Fruit fly (Drosophila melanogaster) Kc167 (cell line): Measurements from ENCODE around the gene CG5646.

Source experiments
- Myc ChIP-seq: fragments of >200 bp; optimal IDR thresholded peaks from 2 replicates; lab custom pipeline; 2017; ENCODE audit warnings: missing external identifiers
- Sin3A ChIP-seq: fragments of >200 bp; optimal IDR thresholded peaks from 2 replicates; lab custom pipeline; 2018; ENCODE audit warnings: missing external identifiers
- h ChIP-seq: fragments of >200 bp; optimal IDR thresholded peaks from 3 replicates; lab custom pipeline; 2018; ENCODE audit warnings: missing external identifiers
- insv ChIP-seq: fragments of >200 bp; optimal IDR thresholded peaks from 3 replicates; lab custom pipeline; 2018; ENCODE audit warnings: missing external identifiers
- psq ChIP-seq: fragments of >200 bp; optimal IDR thresholded peaks from 2 replicates; lab custom pipeline; 2017; ENCODE audit warnings: missing external identifiers
- ttk ChIP-seq: sonication (Bioruptor generic); optimal IDR thresholded peaks from 2 replicates; lab custom pipeline; 2017; ENCODE audit warnings: missing external identifiers

The CG5646 gene

DNA sequence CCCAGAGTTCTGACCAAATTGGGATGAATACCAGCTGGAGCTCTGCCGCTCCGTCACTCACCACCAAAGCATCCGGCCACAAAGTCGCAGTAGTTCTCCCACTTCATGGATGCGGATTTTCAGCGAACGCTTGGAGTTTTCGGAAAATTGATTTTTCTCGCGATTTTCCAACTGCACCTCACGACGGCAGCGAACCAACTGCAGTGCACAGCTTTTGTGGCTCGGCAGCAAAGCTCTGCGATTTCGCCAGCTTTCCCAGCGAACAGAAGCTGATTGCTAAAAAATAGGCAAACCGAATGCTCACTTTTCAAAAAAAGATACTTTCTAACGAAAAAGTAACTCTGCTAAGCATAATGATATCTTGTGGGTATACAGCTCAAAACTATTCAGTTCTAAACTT lies at the start of gene CG5646:
CG5646 (minus strand) TSS at position 206 of the 400 bp plus-strand sequence.
- TF ChIP-seq Sin3A: no peak
- no peak for TF ChIP-seq psq (lab: Kevin White, UChicago)
- TF ChIP-seq insv (lab: Kevin White, UChicago): no peak

dm6 chr3R:27610622-27611021 lies 49.5 kb upstream of the CG5646 start:
- no peak for TF ChIP-seq Sin3A
- no peak for TF ChIP-seq h (lab: Kevin White, UChicago)
- TF ChIP-seq insv (lab: Kevin White, UChicago): no peak
- TF ChIP-seq Myc: no peak
- TF ChIP-seq ttk: no peak
- TF ChIP-seq psq (lab: Kevin White, UChicago): no peak

dm6 chr3R:27609118-27610042 lies 48.3 kb upstream of the CG5646 start:
- TF ChIP-seq psq (lab: Kevin White, UChicago) (no peak), insv (lab: Kevin White, UChicago) (no peak), Sin3A (no peak), Myc (no peak), h (lab: Kevin White, UChicago) (no peak), ttk (no peak)

dm6 chr3R:27608536-27608935 lies 47.4 kb upstream of the CG5646 start:
- TF ChIP-seq ttk (no peak), Sin3A (no peak), insv (lab: Kevin White, UChicago) (no peak), Myc (no peak), h (lab: Kevin White, UChicago) (no peak), psq (lab: Kevin White, UChicago) (no peak)

DNA sequence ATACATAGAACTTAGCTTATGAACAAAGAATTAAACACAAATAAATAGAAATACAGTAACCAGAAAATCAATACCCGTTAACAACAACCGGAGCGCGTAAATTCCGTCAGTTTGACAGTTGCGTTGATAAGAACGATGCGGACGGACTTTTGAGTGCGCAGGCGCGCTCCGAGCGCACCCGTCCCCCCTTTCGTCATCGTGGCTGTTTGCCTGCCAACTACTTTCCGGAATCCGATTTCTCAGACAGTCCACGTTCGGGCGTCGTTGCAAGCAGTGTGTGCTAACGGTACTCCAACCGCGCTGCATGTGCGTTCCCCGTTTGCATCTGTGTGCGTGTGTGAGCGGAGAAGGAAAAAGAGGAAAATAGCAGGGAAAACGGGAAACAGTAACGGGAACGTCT lies 46.9 kb upstream of the CG5646 start:
- TF ChIP-seq Sin3A: no peak
- no peak for TF ChIP-seq insv (lab: Kevin White, UChicago)
- no peak for TF ChIP-seq Myc

DNA sequence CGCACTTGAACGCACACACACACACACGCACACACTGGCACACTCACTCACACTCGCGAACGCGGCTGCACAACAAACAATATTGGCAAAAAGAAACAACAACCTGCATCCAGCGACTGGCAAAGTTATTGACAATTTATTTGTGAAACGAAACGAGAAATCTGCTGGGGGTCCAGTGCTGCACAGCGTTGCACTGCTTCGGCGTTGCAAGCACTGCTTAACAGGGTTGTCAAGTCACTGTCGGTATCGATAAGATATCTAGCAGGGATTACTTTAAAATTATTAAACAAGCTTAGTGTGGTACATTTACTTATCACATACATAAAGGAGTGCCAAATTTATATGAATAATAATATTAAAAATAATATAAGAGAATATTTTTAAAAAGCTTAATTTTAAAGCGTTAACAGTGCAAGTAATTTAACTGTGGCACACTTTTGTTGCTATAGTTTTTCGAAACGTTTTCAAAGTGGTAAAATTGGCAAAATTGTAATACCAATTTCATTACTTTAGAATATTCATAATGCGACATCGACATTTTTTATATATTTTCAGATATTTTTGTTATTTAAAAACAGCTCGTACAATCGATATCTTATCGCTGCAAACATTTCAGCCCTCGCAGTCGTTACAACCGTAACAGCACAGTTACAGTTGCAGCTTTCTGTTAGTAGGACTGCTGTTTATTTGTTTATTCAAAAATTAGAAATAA lies 46.3 kb upstream of the CG5646 start, which contains the start of the genes dsd and Tusp:
dsd (minus strand) TSS at position 179 of the 712 bp plus-strand sequence.
Tusp (plus strand) TSS at position 662 of the 712 bp plus-strand sequence.
- TF ChIP-seq Myc (no peak), ttk (no peak), h (lab: Kevin White, UChicago) (no peak), insv (lab: Kevin White, UChicago) (no peak)

DNA sequence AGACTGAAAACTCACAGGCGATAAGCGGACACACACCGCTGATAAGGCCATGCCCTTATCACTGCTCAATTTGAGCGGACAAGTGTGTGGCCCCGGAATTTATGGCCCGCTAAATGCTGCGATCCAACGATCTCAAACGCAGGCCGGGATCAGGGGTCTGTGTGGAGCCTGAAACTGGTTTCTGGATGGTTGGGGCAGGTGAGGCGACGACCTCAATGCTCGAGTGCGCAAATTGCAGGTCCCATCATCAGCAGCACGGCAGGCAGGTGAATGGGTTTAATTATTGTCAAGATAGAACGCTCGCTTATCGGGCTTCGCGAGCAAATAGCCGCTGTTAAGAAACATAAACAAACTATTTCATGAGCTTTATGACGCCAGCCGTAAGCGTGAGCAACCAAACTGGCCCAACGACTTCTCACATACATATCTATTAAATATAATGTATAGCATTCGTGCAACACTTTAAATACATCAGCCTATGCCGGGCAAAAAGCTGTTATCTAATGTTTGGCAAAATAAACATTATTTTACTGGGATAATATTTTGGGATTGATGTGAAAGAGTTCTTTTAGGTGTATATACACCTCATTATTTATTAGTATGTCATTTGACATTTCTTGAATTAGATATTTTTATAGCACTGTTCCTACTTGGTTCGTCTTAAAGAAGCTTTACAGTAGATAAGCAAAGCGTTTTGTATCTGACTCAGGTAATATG lies 44.6 kb upstream of the CG5646 start:
- TF ChIP-seq psq (lab: Kevin White, UChicago): no peak
- no peak for TF ChIP-seq ttk
- no peak for TF ChIP-seq h (lab: Kevin White, UChicago)
- no peak for TF ChIP-seq insv (lab: Kevin White, UChicago)

- TF ChIP-seq h (lab: Kevin White, UChicago): no peak
- TF ChIP-seq Myc: no peak
- TF ChIP-seq ttk: no peak
- TF ChIP-seq psq (lab: Kevin White, UChicago): no peak
- TF ChIP-seq Sin3A: no peak
- TF ChIP-seq insv (lab: Kevin White, UChicago): no peak
These were observed 43.7 kb upstream of the CG5646 start for dm6 chr3R:27604636-27605443.

DNA sequence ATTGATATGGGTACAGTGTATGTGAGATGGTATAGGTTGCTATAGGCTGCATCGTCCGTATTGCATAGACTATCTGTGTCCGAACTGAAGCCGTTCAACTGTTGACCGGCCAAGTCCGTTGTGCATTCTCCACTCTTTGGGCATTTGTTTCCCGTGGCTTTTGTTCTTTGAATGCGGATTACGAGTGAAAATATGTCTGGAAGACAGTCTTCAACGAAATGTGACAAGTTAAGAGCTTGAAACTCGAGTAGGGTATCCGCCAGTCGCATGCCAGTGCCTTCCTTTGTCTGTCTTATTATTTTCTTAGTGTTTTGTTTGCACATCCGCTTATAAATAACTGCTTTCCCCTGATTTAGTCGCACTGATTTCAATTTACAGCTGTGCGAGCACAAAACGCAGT lies 42.6 kb upstream of the CG5646 start:
- TF ChIP-seq Sin3A (no peak), insv (lab: Kevin White, UChicago) (no peak), psq (lab: Kevin White, UChicago) (no peak), h (lab: Kevin White, UChicago) (no peak), ttk (no peak), Myc (no peak)

DNA sequence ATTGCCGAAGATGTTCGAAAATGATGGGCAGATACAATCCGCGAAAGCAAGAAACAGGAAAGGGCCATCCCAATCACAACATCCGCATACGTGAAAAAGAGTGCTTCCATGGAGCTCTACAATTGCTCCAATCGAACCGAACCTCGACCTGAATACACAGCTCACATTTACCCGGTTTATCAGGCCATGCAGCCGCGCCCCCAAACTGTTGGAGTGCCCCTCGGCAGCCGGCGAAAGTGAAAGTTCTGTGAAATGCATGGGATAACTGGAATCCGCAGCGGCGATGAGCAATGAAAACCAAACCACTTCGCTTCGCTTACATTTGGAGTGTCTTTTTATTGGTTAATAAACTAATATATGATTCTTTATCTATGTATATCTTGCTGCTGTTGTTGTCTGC lies 36.1 kb upstream of the CG5646 start:
- no peak for TF ChIP-seq Sin3A
- no peak for TF ChIP-seq psq (lab: Kevin White, UChicago)
- no peak for TF ChIP-seq Myc
- TF ChIP-seq insv (lab: Kevin White, UChicago): no peak
- TF ChIP-seq ttk: no peak
- TF ChIP-seq h (lab: Kevin White, UChicago): no peak

- TF ChIP-seq insv (lab: Kevin White, UChicago): no peak
- no peak for TF ChIP-seq Myc
- no peak for TF ChIP-seq Sin3A
- TF ChIP-seq h (lab: Kevin White, UChicago): no peak
- no peak for TF ChIP-seq psq (lab: Kevin White, UChicago)
- no peak for TF ChIP-seq ttk
These were observed 34.9 kb upstream of the CG5646 start, which contains the start of gene CG5639 for dm6 chr3R:27595979-27596378. CG5639 (minus strand) TSS chr3R:27596130.
